Worm (Caenorhabditis elegans) whole organism, L1 larva: ENCODE data around the gene C55A6.6.

ENCODE experiments used
- alr-1 ChIP-seq: fragments of 200-800 bp; sonication (Bioruptor generic); optimal IDR thresholded peaks from 2 replicates; lab custom pipeline; 2018; ENCODE audit warnings: borderline replicate concordance, mild to moderate bottlenecking, missing genetic modification characterization, missing compliant biosample characterization
- lin-15B ChIP-seq: fragments of 150-350 bp; sonication (generic microtip); optimal IDR thresholded peaks from 3 replicates; lab custom pipeline; 2014; ENCODE audit warnings: missing biosample characterization, missing genetic modification characterization
- lsy-2 ChIP-seq, 2 experiments: fragments of 150-350 bp; optimal IDR thresholded peaks; 2 replicates each; lab custom pipeline; 2014; ENCODE audit warnings: missing biosample characterization in 2 of 2, missing genetic modification characterization in 2 of 2
- nhr-19 ChIP-seq: fragments of 200-800 bp; sonication (Bioruptor generic); conservative IDR thresholded peaks from 2 replicates; pipeline ENCODE4 v1.3.6; 2022; ENCODE audit warnings: missing genetic modification characterization, missing compliant biosample characterization
- pqm-1 ChIP-seq: sonication (generic microtip); optimal IDR thresholded peaks from 3 replicates; lab custom pipeline; 2017; ENCODE audit warnings: missing biosample characterization, missing genetic modification characterization
- skn-1 ChIP-seq: fragments of 150-350 bp; optimal IDR thresholded peaks from 2 replicates; lab custom pipeline; 2014; ENCODE audit warnings: missing biosample characterization, missing genetic modification characterization
- snpc-4 ChIP-seq: fragments of 150-350 bp; optimal IDR thresholded peaks from 2 replicates; lab custom pipeline; 2014; ENCODE audit warnings: missing biosample characterization, missing genetic modification characterization
- snu-23 ChIP-seq: sonication (generic microtip); optimal IDR thresholded peaks from 2 replicates; lab custom pipeline; 2016; ENCODE audit warnings: missing genetic modification characterization, missing compliant biosample characterization

DNA sequence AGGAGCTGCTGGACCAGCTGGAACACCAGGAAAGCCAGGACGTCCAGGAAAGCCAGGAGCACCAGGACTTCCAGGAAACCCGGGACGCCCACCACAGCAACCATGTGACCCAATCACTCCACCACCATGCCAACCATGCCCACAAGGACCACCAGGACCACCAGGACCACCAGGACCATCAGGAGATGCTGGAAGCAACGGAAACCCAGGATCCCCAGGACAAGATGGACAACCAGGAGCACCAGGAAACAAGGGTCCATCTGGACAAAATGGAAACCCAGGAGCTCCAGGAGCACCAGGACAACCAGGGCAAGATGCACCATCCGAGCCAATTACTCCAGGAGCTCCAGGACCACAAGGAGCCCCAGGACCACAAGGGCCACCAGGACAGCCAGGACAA is 30.1 kb downstream of the C55A6.6 start:
- no peak for TF ChIP-seq nhr-19 (GFP tag; lab: Robert Waterston, UW)
- no peak for TF ChIP-seq alr-1 (tag; lab: Kevin White, UChicago)
- no peak for TF ChIP-seq skn-1 (tag; lab: Kevin White, UChicago)
- no peak for TF ChIP-seq lin-15B (tag; lab: Kevin White, UChicago)
- TF ChIP-seq pqm-1 (tag; lab: Kevin White, UChicago) = no peak
- TF ChIP-seq snu-23 (GFP tag; lab: Kevin White, UChicago) = no peak
- no peak for TF ChIP-seq snpc-4 (tag; lab: Kevin White, UChicago)
- TF ChIP-seq lsy-2 (tag; optimal IDR thresholded peaks at IDR 0.05; lab: Kevin White, UChicago) = no peak
